Worm (Caenorhabditis elegans) whole organism, late embryonic: Measurements from ENCODE around the gene ceh-20.

ENCODE experiments used
- C38D4.7 ChIP-seq: fragments of 200-800 bp; sonication (Bioruptor generic); optimal IDR thresholded peaks from 2 replicates; lab custom pipeline; 2018; ENCODE audit warnings: mild to moderate bottlenecking, missing genetic modification characterization, moderate library complexity, missing compliant biosample characterization
- F13H6.1 ChIP-seq: sonication (generic microtip); optimal IDR thresholded peaks from 2 replicates; lab custom pipeline; 2016; ENCODE audit warnings: missing genetic modification characterization, missing compliant biosample characterization
- K02D7.2 ChIP-seq: sonication (generic microtip); optimal IDR thresholded peaks from 2 replicates; lab custom pipeline; 2017; ENCODE audit warnings: mild to moderate bottlenecking, missing genetic modification characterization, missing compliant biosample characterization
- Y22D7AL.16 ChIP-seq: sonication (generic microtip); optimal IDR thresholded peaks from 2 replicates; lab custom pipeline; 2016; ENCODE audit warnings: missing genetic modification characterization, missing compliant biosample characterization
- ahr-1 ChIP-seq: sonication (generic microtip); optimal IDR thresholded peaks from 2 replicates; lab custom pipeline; 2016; ENCODE audit warnings: missing genetic modification characterization, missing compliant biosample characterization
- ceh-18 ChIP-seq: sonication (generic microtip); optimal IDR thresholded peaks from 2 replicates; lab custom pipeline; 2016; ENCODE audit warnings: missing genetic modification characterization, missing compliant biosample characterization
- ceh-2 ChIP-seq: sonication (generic microtip); optimal IDR thresholded peaks from 2 replicates; lab custom pipeline; 2016; ENCODE audit warnings: missing genotype, missing genetic modification characterization, missing compliant biosample characterization
- ceh-30 ChIP-seq: fragments of 150-350 bp; optimal IDR thresholded peaks from 2 replicates; lab custom pipeline; 2014; ENCODE audit warnings: missing biosample characterization, missing genetic modification characterization
- ceh-6 ChIP-seq: fragments of 200-800 bp; sonication (Bioruptor generic); optimal IDR thresholded peaks from 2 replicates; lab custom pipeline; 2018; ENCODE audit warnings: mild to moderate bottlenecking, missing genetic modification characterization, missing compliant biosample characterization
- che-1 ChIP-seq: sonication (generic microtip); optimal IDR thresholded peaks from 2 replicates; lab custom pipeline; 2016; ENCODE audit warnings: mild to moderate bottlenecking, missing genetic modification characterization, missing compliant biosample characterization
- dve-1 ChIP-seq: sonication (generic microtip); optimal IDR thresholded peaks from 2 replicates; lab custom pipeline; 2017; ENCODE audit warnings: antibody characterized with exemption, mild to moderate bottlenecking, missing genetic modification characterization, missing compliant biosample characterization
- elt-2 ChIP-seq: sonication (generic microtip); optimal IDR thresholded peaks from 2 replicates; lab custom pipeline; 2016; ENCODE audit warnings: missing genetic modification reagents, missing genetic modification characterization, missing compliant biosample characterization
- elt-4 ChIP-seq: sonication (generic microtip); optimal IDR thresholded peaks from 2 replicates; lab custom pipeline; 2016; ENCODE audit warnings: missing genetic modification characterization, missing compliant biosample characterization
- ets-4 ChIP-seq: sonication (generic microtip); optimal IDR thresholded peaks from 2 replicates; lab custom pipeline; 2016; ENCODE audit warnings: missing genetic modification characterization, missing compliant biosample characterization
- eyg-1 ChIP-seq: sonication (generic microtip); optimal IDR thresholded peaks from 2 replicates; lab custom pipeline; 2016; ENCODE audit warnings: missing genotype, missing genetic modification characterization, missing compliant biosample characterization
- gmeb-2 ChIP-seq: sonication (generic microtip); optimal IDR thresholded peaks from 2 replicates; lab custom pipeline; 2016; ENCODE audit warnings: missing genetic modification characterization, inconsistent platforms, missing compliant biosample characterization
- hlh-15 ChIP-seq: sonication (generic microtip); optimal IDR thresholded peaks from 2 replicates; lab custom pipeline; 2016; ENCODE audit warnings: missing genetic modification characterization, missing compliant biosample characterization
- hlh-30 ChIP-seq: sonication (generic microtip); optimal IDR thresholded peaks from 2 replicates; lab custom pipeline; 2017; ENCODE audit warnings: antibody characterized with exemption, missing genetic modification characterization, missing compliant biosample characterization; ENCODE audit not compliant: insufficient read depth
- hlh-6 ChIP-seq: sonication (generic microtip); optimal IDR thresholded peaks from 2 replicates; lab custom pipeline; 2016; ENCODE audit warnings: missing genotype, missing genetic modification characterization, missing compliant biosample characterization
- lin-11 ChIP-seq: fragments of 200-800 bp; sonication (Bioruptor generic); optimal IDR thresholded peaks from 2 replicates; lab custom pipeline; 2018; ENCODE audit warnings: mild to moderate bottlenecking, missing genetic modification characterization, missing compliant biosample characterization
- mec-3 ChIP-seq: sonication (generic microtip); optimal IDR thresholded peaks from 2 replicates; lab custom pipeline; 2016; ENCODE audit warnings: borderline replicate concordance, missing genetic modification characterization, missing compliant biosample characterization
- nfya-1 ChIP-seq: sonication (generic microtip); optimal IDR thresholded peaks from 2 replicates; lab custom pipeline; 2017; ENCODE audit warnings: missing genetic modification characterization, mild to moderate bottlenecking, missing compliant biosample characterization, antibody characterized with exemption, moderate library complexity
- nhr-232 ChIP-seq: sonication (generic microtip); optimal IDR thresholded peaks from 2 replicates; lab custom pipeline; 2016; ENCODE audit warnings: missing genetic modification characterization, missing compliant biosample characterization
- npax-4 ChIP-seq: sonication (generic microtip); optimal IDR thresholded peaks from 2 replicates; lab custom pipeline; 2016; ENCODE audit warnings: missing genetic modification characterization, missing compliant biosample characterization
- pat-9 ChIP-seq: fragments of 200-800 bp; sonication (Bioruptor generic); optimal IDR thresholded peaks from 2 replicates; lab custom pipeline; 2018; ENCODE audit warnings: mild to moderate bottlenecking, missing genetic modification characterization, moderate library complexity, missing compliant biosample characterization
- pha-2 ChIP-seq: sonication (generic microtip); optimal IDR thresholded peaks from 2 replicates; lab custom pipeline; 2017; ENCODE audit warnings: mild to moderate bottlenecking, missing genetic modification characterization, missing compliant biosample characterization
- pha-4 ChIP-seq: fragments of 150-350 bp; optimal IDR thresholded peaks from 2 replicates; lab custom pipeline; 2018; ENCODE audit warnings: missing biosample characterization, missing genetic modification reagents, missing genetic modification characterization
- ref-2 ChIP-seq: sonication (generic microtip); optimal IDR thresholded peaks from 2 replicates; lab custom pipeline; 2016; ENCODE audit warnings: missing genetic modification characterization, missing compliant biosample characterization
- sox-4 ChIP-seq: sonication (generic microtip); optimal IDR thresholded peaks from 2 replicates; lab custom pipeline; 2017; ENCODE audit warnings: mild to moderate bottlenecking, missing genetic modification characterization, inconsistent platforms, missing compliant biosample characterization
- syd-9 ChIP-seq: sonication (generic microtip); optimal IDR thresholded peaks from 2 replicates; lab custom pipeline; 2016; ENCODE audit warnings: mild to moderate bottlenecking, missing genetic modification characterization, moderate library complexity, missing compliant biosample characterization
- tbx-2 ChIP-seq: sonication (generic microtip); optimal IDR thresholded peaks from 2 replicates; lab custom pipeline; 2016; ENCODE audit warnings: missing genetic modification characterization, missing compliant biosample characterization
- ttx-3 ChIP-seq: sonication (generic microtip); optimal IDR thresholded peaks from 2 replicates; lab custom pipeline; 2016; ENCODE audit warnings: missing genetic modification reagents, missing genetic modification characterization, missing compliant biosample characterization
- unc-3 ChIP-seq, 2 experiments: fragments of 200-800 bp in 1 of 2; sonication (Bioruptor generic) in 1 of 2; sonication (generic microtip) in 1 of 2; conservative IDR thresholded peaks in 1 of 2; optimal IDR thresholded peaks in 1 of 2; 2 replicates each; pipeline versions ENCODE4 v1.3.6 to Lab custom; 2016 to 2022; ENCODE audit warnings: missing compliant biosample characterization in 2 of 2, missing genetic modification characterization in 2 of 2, missing genetic modification reagents in 1 of 2
- unc-42 ChIP-seq: sonication (generic microtip); optimal IDR thresholded peaks from 2 replicates; lab custom pipeline; 2016; ENCODE audit warnings: missing genotype, missing genetic modification characterization, missing compliant biosample characterization
- unc-86 ChIP-seq: sonication (generic microtip); optimal IDR thresholded peaks from 2 replicates; lab custom pipeline; 2016; ENCODE audit warnings: missing genetic modification characterization, missing compliant biosample characterization
- ztf-16 ChIP-seq: sonication (generic microtip); optimal IDR thresholded peaks from 2 replicates; lab custom pipeline; 2017; ENCODE audit warnings: missing genetic modification characterization, missing compliant biosample characterization

Gene ceh-20

ce11 chrIII:7029105-7029504, 49.4 kb downstream of the ceh-20 start, which contains the start of gene cyk-1:
Gene cyk-1 (minus strand): TSS chrIII:7029205.
- TF ChIP-seq elt-4 (no peak), ceh-6 (GFP tag; lab: Kevin White, UChicago) (no peak), ceh-2 (tag; lab: Kevin White, UChicago) (no peak)

DNA sequence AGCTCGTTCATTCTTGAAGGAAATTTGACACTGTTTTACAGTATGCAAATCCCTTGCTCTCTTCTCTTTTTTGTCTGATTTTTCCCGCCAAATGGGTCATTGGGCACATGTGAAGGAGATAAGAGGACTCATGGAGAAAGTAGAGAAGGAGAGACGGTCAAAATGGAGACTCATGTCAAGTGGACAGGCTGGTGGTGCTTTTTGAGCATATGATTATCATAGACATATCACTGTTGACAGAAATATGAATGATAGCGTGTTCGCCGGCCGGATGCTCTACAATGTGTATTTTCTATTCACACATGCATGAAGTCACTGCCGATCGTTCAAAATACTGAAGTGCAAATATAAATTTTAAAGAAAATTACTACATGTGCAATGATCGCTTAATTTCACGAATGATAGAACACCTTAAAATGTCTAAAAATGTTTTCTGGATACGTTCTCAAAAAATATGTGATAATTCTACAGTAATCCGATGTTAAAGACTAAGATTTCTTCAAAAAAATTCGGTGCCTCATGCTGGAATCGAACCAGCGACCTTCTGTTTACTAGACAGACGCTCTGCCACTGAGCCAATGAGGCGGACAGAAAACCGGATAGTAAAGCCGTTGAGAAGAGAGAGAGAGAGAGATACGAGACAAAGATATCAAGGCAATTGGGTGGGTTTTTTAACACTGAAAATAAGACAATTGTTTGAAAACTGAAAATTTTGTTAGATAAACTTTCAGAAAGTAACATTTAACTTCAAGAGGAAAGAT, 50.5 kb downstream of the ceh-20 start:
- TF ChIP-seq nhr-232 (peak; percentile 35), dve-1 (tag; lab: Kevin White, UChicago) (peak; percentile 45), sox-4 (tag; lab: Kevin White, UChicago) (peak; percentile 34), lin-11 (tag; lab: Kevin White, UChicago) (peak; percentile 42), K02D7.2 (tag; lab: Kevin White, UChicago) (no peak), mec-3 (tag; lab: Kevin White, UChicago) (no peak), che-1 (tag; lab: Kevin White, UChicago) (peak; percentile 41), ceh-18 (tag; lab: Kevin White, UChicago) (peak; percentile 12), pat-9 (tag; lab: Kevin White, UChicago) (peak; percentile 33), pha-2 (peak; percentile 39), unc-3 (GFP tag; conservative IDR thresholded peaks at IDR 0.05; lab: Robert Waterston, UW) (no peak), unc-3 (tag; optimal IDR thresholded peaks at IDR 0.05; lab: Kevin White, UChicago) (peak; percentile 9), C38D4.7 (GFP tag; lab: Kevin White, UChicago) (peak; percentile 49), pha-4 (tag; lab: Kevin White, UChicago) (no peak), ets-4 (tag; lab: Kevin White, UChicago) (no peak), ref-2 (tag; lab: Kevin White, UChicago) (peak; percentile 12), hlh-6 (tag; lab: Kevin White, UChicago) (peak; percentile 75), ttx-3 (tag; lab: Kevin White, UChicago) (peak; percentile 55), elt-2 (tag; lab: Kevin White, UChicago) (peak; percentile 8), unc-42 (tag; lab: Kevin White, UChicago) (no peak), ahr-1 (tag; lab: Kevin White, UChicago) (peak; percentile 17), npax-4 (tag; lab: Kevin White, UChicago) (peak; percentile 13), tbx-2 (tag; lab: Kevin White, UChicago) (peak; percentile 6), F13H6.1 (tag; lab: Kevin White, UChicago) (peak; percentile 10), hlh-15 (tag; lab: Kevin White, UChicago) (peak; percentile 3), ceh-6 (GFP tag; lab: Kevin White, UChicago) (peak; percentile 55), ceh-2 (tag; lab: Kevin White, UChicago) (no peak), eyg-1 (tag; lab: Kevin White, UChicago) (no peak), gmeb-2 (tag; lab: Kevin White, UChicago) (peak; percentile 50), ztf-16 (peak; percentile 24), nfya-1 (peak; percentile 38), Y22D7AL.16 (tag; lab: Kevin White, UChicago) (peak; percentile 23), unc-86 (peak; percentile 4), hlh-30 (tag; lab: Kevin White, UChicago) (no peak), syd-9 (tag; lab: Kevin White, UChicago) (peak; percentile 25), ceh-30 (tag; lab: Kevin White, UChicago) (no peak)
